Fruit fly (Drosophila melanogaster) S2 (cell line): ENCODE data around the gene Atg6.

Experiments used
- CG8478 ChIP-seq: fragments of >200 bp; optimal IDR thresholded peaks from 2 replicates; lab custom pipeline; 2018
- CTCF ChIP-seq, 2 experiments: fragments of >200 bp; optimal IDR thresholded peaks; 2 replicates each; lab custom pipeline; 2018

Atg6 gene

dm6 chr3R:24050690-24051440, at the start of gene Atg6, which contains the start of gene Pisd:
Gene Atg6 (minus strand): TSS chr3R:24050782.
Gene Pisd (plus strand): TSS chr3R:24050783.
- TF ChIP-seq CTCF (optimal IDR thresholded peaks at IDR 0.05; lab: Kevin White, UChicago) (peak in 1 of 2 experiments; percentile 55), CG8478 (lab: Kevin White, UChicago) (no peak)

dm6 chr3R:24099039-24100026, 48.8 kb upstream of the Atg6 start:
- TF ChIP-seq CG8478 (lab: Kevin White, UChicago): no peak
- no peak for TF ChIP-seq CTCF (optimal IDR thresholded peaks at IDR 0.05; lab: Kevin White, UChicago)

DNA sequence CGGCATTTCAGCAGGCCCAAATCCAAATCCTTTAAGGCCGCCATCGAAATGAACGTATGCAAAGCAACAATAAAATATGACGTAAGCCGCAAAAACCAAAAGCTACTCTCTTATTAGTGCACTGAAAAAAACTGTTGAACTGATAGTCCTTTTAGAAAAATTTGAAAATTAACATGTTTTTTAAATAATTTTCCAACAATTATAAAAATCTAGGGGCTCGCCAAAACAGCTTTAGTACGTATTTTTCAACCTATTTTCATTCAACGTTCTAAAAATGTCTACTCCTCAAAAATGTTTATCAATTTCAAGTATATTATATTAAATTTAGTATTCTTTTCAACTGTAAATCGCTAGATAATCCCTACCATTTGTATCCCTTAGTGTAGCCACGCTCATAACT, 42.8 kb upstream of the Atg6 start:
- TF ChIP-seq CG8478 (lab: Kevin White, UChicago): no peak
- TF ChIP-seq CTCF (optimal IDR thresholded peaks at IDR 0.05; lab: Kevin White, UChicago): no peak

DNA sequence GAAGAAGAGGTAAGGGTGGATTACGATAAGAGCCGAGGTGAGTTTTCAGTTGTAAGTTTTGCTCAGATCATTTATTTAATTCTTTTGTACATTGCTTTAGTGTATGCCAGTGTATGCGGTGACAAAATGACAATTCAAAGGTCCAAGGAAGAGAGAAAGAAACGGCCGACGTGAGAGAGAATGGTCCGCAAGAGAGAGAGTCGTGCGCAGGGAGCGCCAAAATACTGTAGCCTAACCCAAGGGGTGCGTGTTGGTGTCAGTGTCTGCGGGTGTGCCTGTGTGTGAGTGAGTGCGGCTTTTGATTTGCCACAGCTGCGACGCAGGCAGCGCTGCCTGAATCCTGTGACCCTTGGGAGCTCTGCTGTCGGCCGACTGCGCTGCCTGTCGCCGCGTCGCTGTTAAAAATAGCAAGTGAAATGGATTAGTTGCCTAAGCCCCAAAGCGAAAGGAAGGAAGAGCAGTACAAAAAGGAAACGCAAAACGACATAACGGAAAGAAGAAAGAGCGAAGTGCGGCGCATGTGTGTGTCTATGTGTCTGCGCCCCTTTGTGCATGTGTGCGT, 42.1 kb upstream of the Atg6 start:
- TF ChIP-seq CG8478 (lab: Kevin White, UChicago) (no peak), CTCF (optimal IDR thresholded peaks at IDR 0.05; lab: Kevin White, UChicago) (no peak)

DNA sequence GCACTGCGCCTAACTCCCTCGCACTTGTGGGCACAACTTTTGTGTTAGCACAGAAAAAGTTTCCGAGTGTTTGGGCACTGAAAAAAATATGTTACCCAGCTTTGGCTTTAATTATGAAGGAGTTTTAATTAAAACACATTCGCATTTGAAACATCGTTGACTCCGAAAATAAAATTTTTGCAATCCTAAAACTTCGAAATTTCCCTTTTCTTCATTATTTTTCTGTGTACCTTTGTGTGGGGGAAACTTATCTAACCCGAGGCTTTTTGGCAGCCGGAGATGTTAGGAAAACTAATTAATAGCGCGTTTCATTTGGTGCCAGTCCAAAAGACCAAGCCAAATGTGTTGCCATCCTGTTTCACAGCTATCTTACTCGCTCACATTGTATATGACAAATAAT, 41.1 kb upstream of the Atg6 start:
- TF ChIP-seq CG8478 (lab: Kevin White, UChicago) (no peak), CTCF (optimal IDR thresholded peaks at IDR 0.05; lab: Kevin White, UChicago) (no peak)

- TF ChIP-seq CTCF (optimal IDR thresholded peaks at IDR 0.05; lab: Kevin White, UChicago) (no peak), CG8478 (lab: Kevin White, UChicago) (no peak)
These were observed 39.6 kb upstream of the Atg6 start for dm6 chr3R:24090143-24090542.

DNA sequence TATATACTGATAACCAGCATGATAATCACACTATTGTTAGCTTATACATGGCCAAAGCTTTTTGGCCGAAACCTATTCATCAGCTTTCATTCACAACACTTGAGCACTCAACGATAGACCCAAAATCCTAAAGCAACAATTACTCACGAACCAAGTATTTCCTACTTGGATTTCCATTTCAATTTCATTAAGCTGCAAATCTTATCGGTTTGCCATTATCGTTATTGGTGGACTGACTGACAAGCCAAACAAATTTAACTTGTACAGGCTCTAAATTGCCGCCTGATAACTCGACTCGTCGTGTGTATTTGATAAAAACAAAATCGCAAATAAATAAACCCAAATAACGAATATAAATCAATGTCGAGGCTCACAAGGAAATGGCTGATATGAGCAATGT, 34.4 kb upstream of the Atg6 start:
- no peak for TF ChIP-seq CG8478 (lab: Kevin White, UChicago)
- TF ChIP-seq CTCF (optimal IDR thresholded peaks at IDR 0.05; lab: Kevin White, UChicago): no peak

DNA sequence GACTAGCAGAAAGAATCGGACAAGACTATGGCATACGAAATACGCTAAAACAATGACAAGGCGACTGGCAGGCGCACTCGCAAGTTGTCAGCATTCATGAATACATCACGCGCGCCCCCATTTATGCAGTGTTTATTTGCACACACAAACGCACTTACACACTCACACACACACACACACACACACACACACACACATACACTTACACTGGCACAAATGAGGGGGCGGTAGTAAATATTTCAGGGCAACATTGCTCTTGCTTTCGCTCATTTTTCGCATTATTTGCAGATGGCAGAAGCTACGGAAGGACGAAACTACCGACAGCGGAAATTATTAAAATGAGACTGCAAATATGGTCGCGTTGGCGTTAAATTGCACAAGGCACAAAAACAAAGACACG, 29.0 kb upstream of the Atg6 start:
- TF ChIP-seq CTCF (optimal IDR thresholded peaks at IDR 0.05; lab: Kevin White, UChicago) (no peak), CG8478 (lab: Kevin White, UChicago) (no peak)

dm6 chr3R:24079110-24079509, 28.5 kb upstream of the Atg6 start:
- TF ChIP-seq CTCF (optimal IDR thresholded peaks at IDR 0.05; lab: Kevin White, UChicago): no peak
- no peak for TF ChIP-seq CG8478 (lab: Kevin White, UChicago)

DNA sequence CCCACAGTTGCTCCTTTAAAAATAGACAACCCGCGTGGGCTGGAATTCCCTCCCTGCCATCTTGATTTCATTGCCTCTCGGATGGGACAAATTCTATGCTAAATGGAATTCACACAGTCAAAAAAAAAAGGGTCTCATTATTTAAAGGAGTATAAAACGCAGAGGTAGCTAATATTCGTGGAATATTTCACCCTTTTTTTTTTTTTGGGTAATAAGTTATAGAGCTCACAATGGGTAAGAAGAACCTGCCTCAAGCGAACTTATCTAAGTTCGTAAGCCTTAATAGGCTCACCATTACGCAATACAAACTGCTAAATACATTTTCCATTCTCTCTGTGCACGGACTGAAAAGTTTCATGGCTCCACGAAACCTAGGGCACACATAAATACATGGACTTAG, 23.1 kb upstream of the Atg6 start:
- TF ChIP-seq CTCF (optimal IDR thresholded peaks at IDR 0.05; lab: Kevin White, UChicago) (no peak), CG8478 (lab: Kevin White, UChicago) (no peak)

DNA sequence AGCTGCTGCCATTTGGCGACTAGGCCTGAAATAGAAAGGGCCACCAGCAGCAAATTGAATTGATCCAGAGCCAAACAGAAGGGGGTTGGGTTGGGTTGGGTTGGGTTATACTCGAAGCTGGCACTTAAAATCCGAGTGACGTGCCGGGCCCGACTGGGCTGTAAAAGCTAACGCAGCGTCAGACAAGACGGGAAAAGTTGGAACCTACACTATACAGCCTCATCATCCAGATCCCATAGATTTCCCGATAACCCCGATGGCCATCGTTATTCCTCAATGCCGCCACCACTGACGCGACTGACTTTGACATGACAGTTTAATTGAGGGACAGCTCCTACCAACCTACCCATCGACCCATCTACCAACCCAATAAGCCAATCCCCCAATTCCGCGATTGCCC, 19.4 kb upstream of the Atg6 start:
- TF ChIP-seq CG8478 (lab: Kevin White, UChicago): no peak
- no peak for TF ChIP-seq CTCF (optimal IDR thresholded peaks at IDR 0.05; lab: Kevin White, UChicago)

dm6 chr3R:24068830-24069229, 18.2 kb upstream of the Atg6 start:
- TF ChIP-seq CG8478 (lab: Kevin White, UChicago) (no peak), CTCF (optimal IDR thresholded peaks at IDR 0.05; lab: Kevin White, UChicago) (no peak)

dm6 chr3R:24065718-24066117, 15.1 kb upstream of the Atg6 start:
- TF ChIP-seq CG8478 (lab: Kevin White, UChicago): no peak
- TF ChIP-seq CTCF (optimal IDR thresholded peaks at IDR 0.05; lab: Kevin White, UChicago): no peak

DNA sequence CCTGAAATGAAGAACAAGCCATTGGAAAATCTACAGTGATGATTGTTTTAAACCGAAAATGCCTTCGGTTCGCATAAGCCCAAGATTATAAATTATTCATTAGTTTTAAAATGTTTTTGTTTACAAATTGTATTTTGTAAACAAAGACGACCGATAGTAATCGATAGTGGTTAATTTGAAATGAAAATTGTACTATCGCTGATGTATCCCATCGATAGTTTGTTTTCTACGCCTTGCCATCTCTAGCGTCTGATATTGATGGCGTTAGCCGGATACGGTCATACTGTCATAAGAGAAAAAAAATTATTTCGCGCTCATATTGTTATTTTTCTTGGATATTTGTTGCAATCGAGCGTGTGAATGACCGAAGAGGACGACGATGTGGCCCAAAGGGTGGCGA, 7.5 kb upstream of the Atg6 start, which contains the start of gene SMC1:
Gene SMC1 (plus strand): TSS at position 247 of the 400 bp plus-strand sequence.
- TF ChIP-seq CG8478 (lab: Kevin White, UChicago) (no peak), CTCF (optimal IDR thresholded peaks at IDR 0.05; lab: Kevin White, UChicago) (peak in 1 of 2 experiments; percentile 20)
